Worm (Caenorhabditis elegans) whole organism, L2 larva: Measurements from ENCODE around the gene irld-19.
A peak's percentile ranks its signal among the peaks of the same experiment; 100 is the strongest.

Experiments
- C34F6.9 ChIP-seq: fragments of 150-350 bp; optimal IDR thresholded peaks from 2 replicates; lab custom pipeline; 2014; ENCODE audit warnings: missing biosample characterization, missing genetic modification characterization
- F13H6.1 ChIP-seq: sonication (generic microtip); optimal IDR thresholded peaks from 2 replicates; lab custom pipeline; 2016; ENCODE audit warnings: missing genetic modification characterization, missing compliant biosample characterization
- Y55F3AM.14 ChIP-seq: fragments of 200-800 bp; sonication (Bioruptor generic); optimal IDR thresholded peaks from 2 replicates; lab custom pipeline; 2018; ENCODE audit warnings: mild to moderate bottlenecking, missing genetic modification characterization, missing compliant biosample characterization
- ama-1 ChIP-seq: fragments of 150-350 bp; optimal IDR thresholded peaks from 2 replicates; lab custom pipeline; 2018; ENCODE audit warnings: inconsistent platforms
- blmp-1 ChIP-seq: sonication (generic microtip); optimal IDR thresholded peaks from 2 replicates; lab custom pipeline; 2017; ENCODE audit warnings: missing genetic modification characterization, mild to moderate bottlenecking, missing compliant biosample characterization, antibody characterized with exemption, moderate library complexity; ENCODE audit not compliant: insufficient read depth
- ceh-16 ChIP-seq: fragments of 150-350 bp; optimal IDR thresholded peaks from 2 replicates; lab custom pipeline; 2014; ENCODE audit warnings: missing biosample characterization, missing genetic modification characterization
- ceh-82 ChIP-seq: fragments of 150-350 bp; optimal IDR thresholded peaks from 2 replicates; lab custom pipeline; 2014; ENCODE audit warnings: missing biosample characterization, missing genetic modification characterization
- crh-2 ChIP-seq: sonication (generic microtip); optimal IDR thresholded peaks from 2 replicates; lab custom pipeline; 2017; ENCODE audit warnings: missing biosample characterization, missing genetic modification characterization
- egl-27 ChIP-seq: sonication (generic microtip); optimal IDR thresholded peaks from 3 replicates; lab custom pipeline; 2017; ENCODE audit warnings: missing biosample characterization, missing genetic modification reagents, missing genetic modification characterization
- elt-1 ChIP-seq: fragments of 150-350 bp; optimal IDR thresholded peaks from 2 replicates; lab custom pipeline; 2014; ENCODE audit warnings: missing biosample characterization, missing genetic modification characterization
- elt-3 ChIP-seq: sonication (generic microtip); optimal IDR thresholded peaks from 2 replicates; lab custom pipeline; 2017; ENCODE audit warnings: missing biosample characterization, missing genetic modification characterization
- fos-1 ChIP-seq: fragments of 150-350 bp; optimal IDR thresholded peaks from 2 replicates; lab custom pipeline; 2014; ENCODE audit warnings: missing biosample characterization, missing genetic modification characterization
- lin-11 ChIP-seq: fragments of 150-350 bp; sonication (generic microtip); optimal IDR thresholded peaks from 2 replicates; lab custom pipeline; 2014; ENCODE audit warnings: missing biosample characterization, missing genetic modification characterization, inconsistent platforms, mixed read lengths
- lin-13 ChIP-seq: fragments of 150-350 bp; optimal IDR thresholded peaks from 2 replicates; lab custom pipeline; 2014; ENCODE audit warnings: missing biosample characterization, missing genetic modification reagents, missing genetic modification characterization
- lsy-2 ChIP-seq, 2 experiments: fragments of 150-350 bp in 1 of 2; sonication (generic microtip) in 1 of 2; optimal IDR thresholded peaks; 2 replicates each; lab custom pipeline; 2014 to 2017; ENCODE audit warnings: missing biosample characterization in 2 of 2, missing genetic modification characterization in 2 of 2
- mab-5 ChIP-seq: fragments of 150-350 bp; optimal IDR thresholded peaks from 2 replicates; lab custom pipeline; 2014; ENCODE audit warnings: missing biosample characterization, missing genetic modification characterization
- mdl-1 ChIP-seq, 2 experiments: fragments of 150-350 bp in 1 of 2; sonication (generic microtip) in 1 of 2; optimal IDR thresholded peaks; 2 replicates each; lab custom pipeline; 2017; ENCODE audit warnings: missing biosample characterization in 2 of 2, missing genetic modification characterization in 2 of 2
- nhr-10 ChIP-seq: sonication (generic microtip); optimal IDR thresholded peaks from 2 replicates; lab custom pipeline; 2017; ENCODE audit warnings: missing biosample characterization, missing genetic modification characterization
- nhr-11 ChIP-seq: fragments of 150-350 bp; optimal IDR thresholded peaks from 2 replicates; lab custom pipeline; 2014; ENCODE audit warnings: missing biosample characterization, missing genetic modification characterization
- nhr-12 ChIP-seq: fragments of 150-350 bp; optimal IDR thresholded peaks from 2 replicates; lab custom pipeline; 2014; ENCODE audit warnings: missing biosample characterization, missing genetic modification characterization
- nhr-129 ChIP-seq: fragments of 150-350 bp; optimal IDR thresholded peaks from 2 replicates; lab custom pipeline; 2014; ENCODE audit warnings: missing biosample characterization, missing genetic modification characterization
- nhr-21 ChIP-seq: fragments of 150-350 bp; optimal IDR thresholded peaks from 2 replicates; lab custom pipeline; 2014; ENCODE audit warnings: missing biosample characterization, missing genetic modification characterization
- nhr-23 ChIP-seq: fragments of 150-350 bp; optimal IDR thresholded peaks from 2 replicates; lab custom pipeline; 2014; ENCODE audit warnings: missing biosample characterization, missing genetic modification reagents, missing genetic modification characterization
- nhr-237 ChIP-seq: fragments of 150-350 bp; optimal IDR thresholded peaks from 2 replicates; lab custom pipeline; 2014; ENCODE audit warnings: missing biosample characterization, missing genetic modification characterization
- nhr-25 ChIP-seq: fragments of 150-350 bp; sonication (generic microtip); optimal IDR thresholded peaks from 3 replicates; lab custom pipeline; 2014; ENCODE audit warnings: missing biosample characterization, missing genetic modification characterization
- nhr-6 ChIP-seq: fragments of 150-350 bp; optimal IDR thresholded peaks from 2 replicates; lab custom pipeline; 2014; ENCODE audit warnings: missing biosample characterization, missing genetic modification characterization
- nhr-77 ChIP-seq: fragments of 150-350 bp; optimal IDR thresholded peaks from 2 replicates; lab custom pipeline; 2014; ENCODE audit warnings: missing biosample characterization, missing genetic modification characterization
- peb-1 ChIP-seq: fragments of 150-350 bp; optimal IDR thresholded peaks from 2 replicates; lab custom pipeline; 2014; ENCODE audit warnings: missing biosample characterization, missing genetic modification characterization
- sem-4 ChIP-seq: fragments of 150-350 bp; optimal IDR thresholded peaks from 2 replicates; lab custom pipeline; 2014; ENCODE audit warnings: missing biosample characterization, missing genetic modification reagents, missing genetic modification characterization
- skn-1 ChIP-seq: sonication (generic microtip); optimal IDR thresholded peaks from 2 replicates; lab custom pipeline; 2017; ENCODE audit warnings: missing biosample characterization, missing genetic modification characterization
- snpc-4 ChIP-seq: fragments of 150-350 bp; optimal IDR thresholded peaks from 2 replicates; lab custom pipeline; 2014; ENCODE audit warnings: missing biosample characterization, missing genetic modification characterization
- unc-62 ChIP-seq: fragments of 150-350 bp; optimal IDR thresholded peaks from 2 replicates; lab custom pipeline; 2014; ENCODE audit warnings: missing biosample characterization, missing genetic modification reagents, missing genetic modification characterization
- zag-1 ChIP-seq: fragments of 150-350 bp; optimal IDR thresholded peaks from 2 replicates; lab custom pipeline; 2014; ENCODE audit warnings: missing biosample characterization, missing genetic modification characterization
- ztf-1 ChIP-seq: fragments of 200-800 bp; sonication (Bioruptor generic); conservative IDR thresholded peaks from 2 replicates; pipeline ENCODE4 v1.3.6; 2022; ENCODE audit warnings: missing genetic modification characterization, missing compliant biosample characterization
- ztf-11 ChIP-seq: sonication (generic microtip); optimal IDR thresholded peaks from 2 replicates; lab custom pipeline; 2017; ENCODE audit warnings: missing biosample characterization, missing genetic modification characterization
- ztf-4 ChIP-seq: fragments of 150-350 bp; optimal IDR thresholded peaks from 2 replicates; lab custom pipeline; 2014; ENCODE audit warnings: missing biosample characterization, missing genetic modification characterization

irld-19 gene

DNA sequence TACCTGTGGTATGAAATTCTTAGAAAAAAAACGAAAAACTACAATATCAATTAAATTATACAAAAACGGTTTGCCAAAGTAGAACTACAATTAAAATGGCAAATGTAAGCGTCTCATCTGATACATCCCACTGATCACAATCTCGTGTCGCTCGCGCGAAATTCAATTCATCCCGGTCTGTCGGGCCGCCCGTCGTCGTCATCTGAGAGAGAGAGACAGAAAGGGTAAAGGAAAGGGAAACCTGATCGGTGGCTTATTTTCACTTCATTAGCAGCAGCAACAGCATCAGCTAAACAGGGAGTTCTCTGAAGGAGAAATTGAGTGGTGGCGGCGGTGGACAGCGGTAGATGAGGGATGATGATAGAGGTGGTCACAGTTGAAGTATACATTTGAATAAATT lies 36.4 kb upstream of the irld-19 start:
- TF ChIP-seq lsy-2 (tag; optimal IDR thresholded peaks at IDR 0.05; lab: Kevin White, UChicago), result no peak
- no peak for TF ChIP-seq nhr-77
- no peak for TF ChIP-seq nhr-23
- TF ChIP-seq skn-1, result no peak
- TF ChIP-seq sem-4 (tag; lab: Kevin White, UChicago), result peak; percentile 56
- no peak for TF ChIP-seq ztf-11
- TF ChIP-seq egl-27, result no peak
- no peak for TF ChIP-seq nhr-12 (tag; lab: Kevin White, UChicago)
- TF ChIP-seq C34F6.9 (tag; lab: Kevin White, UChicago), result no peak
- no peak for TF ChIP-seq zag-1
- TF ChIP-seq ceh-16 (tag; lab: Kevin White, UChicago), result peak; percentile 58
- TF ChIP-seq ztf-1 (GFP tag; lab: Robert Waterston, UW), result no peak
- TF ChIP-seq fos-1 (tag; lab: Kevin White, UChicago), result peak; percentile 47
- TF ChIP-seq ceh-82 (tag; lab: Kevin White, UChicago), result no peak
- TF ChIP-seq lin-11 (tag; lab: Kevin White, UChicago), result no peak
- TF ChIP-seq nhr-25 (tag; lab: Kevin White, UChicago), result peak; percentile 18
- TF ChIP-seq nhr-11 (tag; lab: Kevin White, UChicago), result no peak
- no peak for TF ChIP-seq unc-62 (GFP tag; lab: Kevin White, UChicago)
- no peak for TF ChIP-seq F13H6.1
- peak; percentile 93 for TF ChIP-seq blmp-1 (tag; lab: Kevin White, UChicago)
- TF ChIP-seq nhr-21 (tag; lab: Kevin White, UChicago), result no peak
- TF ChIP-seq nhr-129 (tag; lab: Kevin White, UChicago), result no peak

DNA sequence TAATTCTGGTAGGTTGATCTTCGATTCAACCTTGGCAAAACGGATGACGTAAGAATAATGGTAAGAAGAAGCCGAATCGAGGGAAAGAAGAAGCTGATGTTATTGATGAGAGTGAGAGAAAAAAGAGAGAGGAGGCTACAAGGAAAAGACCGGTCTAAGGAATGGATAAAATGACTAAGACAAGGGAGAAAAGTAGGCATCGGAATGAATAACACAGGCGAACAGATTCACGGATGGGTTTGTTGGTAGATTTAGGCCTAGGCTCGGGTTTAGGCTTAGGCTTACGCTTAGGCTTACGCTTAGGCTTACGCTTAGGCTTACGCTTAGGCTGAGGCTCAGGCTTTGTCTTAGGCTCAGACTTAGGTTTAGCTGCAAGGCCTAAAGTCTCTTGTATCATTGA lies 34.3 kb upstream of the irld-19 start, which contains the start of gene agmo-1:
agmo-1 (minus strand) TSS at position 101 of the 400 bp plus-strand sequence.
- TF ChIP-seq ztf-11, result no peak
- TF ChIP-seq lin-13 (GFP tag; lab: Kevin White, UChicago), result no peak
- no peak for TF ChIP-seq zag-1
- no peak for TF ChIP-seq blmp-1 (tag; lab: Kevin White, UChicago)
- TF ChIP-seq sem-4 (tag; lab: Kevin White, UChicago), result no peak

DNA sequence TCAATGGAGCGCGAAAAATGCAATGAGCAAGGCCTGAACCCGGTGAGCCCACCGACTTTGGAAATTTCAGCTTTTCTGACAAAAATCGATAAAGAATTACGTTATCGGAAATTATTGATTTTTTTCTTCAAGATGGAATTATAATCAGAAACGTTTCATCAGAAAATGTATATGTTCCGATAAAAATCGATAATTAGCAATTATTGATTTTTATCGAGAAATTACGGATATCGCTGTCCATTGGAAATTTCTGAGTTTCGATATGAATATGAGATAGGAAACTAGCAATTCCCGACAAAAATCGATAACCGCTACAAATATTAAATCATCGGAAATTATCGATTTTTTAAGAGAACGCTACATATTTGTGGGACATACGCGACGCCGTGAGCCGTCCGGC lies 30.1 kb upstream of the irld-19 start:
- no peak for TF ChIP-seq ceh-82 (tag; lab: Kevin White, UChicago)
- no peak for TF ChIP-seq blmp-1 (tag; lab: Kevin White, UChicago)
- no peak for TF ChIP-seq nhr-237 (tag; lab: Kevin White, UChicago)
- TF ChIP-seq mab-5 (tag; lab: Kevin White, UChicago), result no peak
- no peak for TF ChIP-seq sem-4 (tag; lab: Kevin White, UChicago)
- TF ChIP-seq ztf-4 (tag; lab: Kevin White, UChicago), result no peak
- no peak for TF ChIP-seq nhr-11 (tag; lab: Kevin White, UChicago)

DNA sequence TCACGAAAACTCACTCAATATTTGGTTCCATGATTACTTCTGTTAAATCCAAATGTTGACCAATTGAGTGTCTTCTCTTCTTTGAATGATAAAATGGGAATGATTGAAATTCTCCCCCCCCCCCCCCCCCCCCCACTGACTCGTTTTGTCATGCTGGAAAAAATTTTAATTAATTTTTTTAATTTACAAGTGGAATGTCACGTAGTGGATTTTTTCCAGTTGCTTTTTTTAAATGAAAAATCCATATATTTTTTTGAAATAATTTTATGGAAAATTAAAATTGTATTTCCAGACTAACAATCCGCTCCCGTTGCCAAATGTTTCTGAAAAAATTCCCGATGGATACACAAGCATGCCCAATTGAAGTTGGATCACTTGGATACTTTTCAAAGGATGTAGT lies 25.3 kb upstream of the irld-19 start, which contains the start of gene BE10.1:
BE10.1 (minus strand) TSS at position 101 of the 400 bp plus-strand sequence.
- no peak for TF ChIP-seq ceh-16 (tag; lab: Kevin White, UChicago)
- TF ChIP-seq unc-62 (GFP tag; lab: Kevin White, UChicago), result no peak
- TF ChIP-seq nhr-10 (tag; lab: Kevin White, UChicago), result no peak
- no peak for TF ChIP-seq nhr-6 (tag; lab: Kevin White, UChicago)
- no peak for TF ChIP-seq Y55F3AM.14 (GFP tag; lab: Kevin White, UChicago)
- TF ChIP-seq peb-1 (tag; lab: Kevin White, UChicago), result no peak
- no peak for TF ChIP-seq snpc-4 (tag; lab: Kevin White, UChicago)
- TF ChIP-seq mdl-1 (tag; optimal IDR thresholded peaks at IDR 0.05; lab: Kevin White, UChicago), result no peak
- TF ChIP-seq F13H6.1, result no peak

DNA sequence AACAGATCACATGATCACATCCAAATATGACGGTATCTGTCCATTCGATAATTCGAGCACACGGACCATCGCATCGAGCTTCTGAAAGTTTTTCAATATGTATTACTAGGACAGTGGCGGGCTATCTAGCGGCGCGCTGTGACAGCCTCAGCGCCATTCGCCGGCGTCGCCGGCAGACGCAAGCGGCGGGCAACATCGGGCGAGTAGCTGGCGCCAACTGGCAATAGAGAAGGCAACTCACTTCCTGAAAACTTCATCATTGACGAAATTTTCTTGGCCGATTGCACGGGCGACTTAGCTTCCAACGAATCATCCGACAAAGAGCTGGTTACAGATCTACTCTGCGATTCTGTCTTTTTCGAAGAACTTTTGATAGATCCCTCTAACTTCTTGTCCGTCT lies 24.1 kb upstream of the irld-19 start:
- TF ChIP-seq nhr-77, result no peak
- TF ChIP-seq nhr-23, result no peak
- TF ChIP-seq zag-1, result no peak
- no peak for TF ChIP-seq elt-1 (tag; lab: Kevin White, UChicago)
- no peak for TF ChIP-seq ceh-82 (tag; lab: Kevin White, UChicago)
- TF ChIP-seq lin-13 (GFP tag; lab: Kevin White, UChicago), result no peak
- no peak for TF ChIP-seq crh-2 (tag; lab: Kevin White, UChicago)
- TF ChIP-seq nhr-21 (tag; lab: Kevin White, UChicago), result no peak
- TF ChIP-seq nhr-237 (tag; lab: Kevin White, UChicago), result no peak
- TF ChIP-seq ama-1 (lab: Kevin White, UChicago), result no peak
- TF ChIP-seq elt-3 (tag; lab: Kevin White, UChicago), result no peak
